Fruit fly (Drosophila melanogaster): ENCODE results near the gene CG42750.

Gene CG42750

DNA sequence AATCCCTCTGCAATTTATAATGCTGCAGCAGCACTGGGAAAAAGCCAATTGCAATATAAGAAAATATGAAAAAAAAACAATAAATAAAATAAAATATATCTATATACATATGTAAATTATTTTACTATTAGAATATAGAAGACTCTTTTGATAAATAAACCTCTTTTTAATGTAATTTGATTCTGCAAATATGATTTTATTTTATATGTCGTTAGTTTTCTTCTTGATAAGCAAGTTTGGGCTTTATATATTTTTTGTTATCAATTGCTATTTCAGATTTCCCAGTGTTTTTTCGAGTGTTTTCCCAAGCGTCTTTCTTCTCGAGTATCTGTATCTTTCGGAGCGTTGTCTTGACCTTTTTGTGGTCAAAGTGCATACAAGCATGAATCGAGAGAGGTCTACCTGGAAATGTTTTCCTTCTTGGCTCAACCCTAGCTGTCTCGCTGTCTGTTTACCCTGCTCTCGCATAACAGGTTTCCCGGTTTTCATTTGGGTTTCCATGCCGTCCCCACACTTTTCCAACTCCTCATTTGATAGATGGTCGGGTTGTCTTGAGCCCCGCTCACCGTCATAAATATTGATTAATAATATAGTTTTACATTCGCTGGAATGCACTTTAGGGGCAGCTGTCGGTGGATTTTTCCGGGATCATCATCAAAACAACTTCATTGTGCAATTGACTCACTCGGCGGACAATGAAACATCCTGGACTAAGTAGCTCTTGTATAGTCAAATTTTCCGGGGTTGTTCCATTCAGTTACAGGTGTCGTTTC lies 29.7 kb upstream of the CG42750 start (continued):
- TF ChIP-seq pfk (GFP tag; optimal IDR thresholded peaks at IDR 0.05), result no peak
- peak; percentile 79 for TF ChIP-seq CG6689 (GFP tag; IDR thresholded peaks at IDR 0.05)
- TF ChIP-seq sima (GFP tag; optimal IDR thresholded peaks at IDR 0.05), result no peak
- no peak for TF ChIP-seq Med (GFP tag)
- TF ChIP-seq CG15696 (tag; optimal IDR thresholded peaks at IDR 0.05), result peak; percentile 94
- TF ChIP-seq tin (GFP tag; optimal IDR thresholded peaks at IDR 0.05), result peak; percentile 26
- TF ChIP-seq bab2 (GFP tag; optimal IDR thresholded peaks at IDR 0.05), result no peak
- TF ChIP-seq inv (GFP tag; IDR thresholded peaks at IDR 0.05; ENCODE audit: partially characterized antibody), result no peak
- peak; percentile 27 for TF ChIP-seq salm (tag; optimal IDR thresholded peaks at IDR 0.05)
- TF ChIP-seq CG5180 (GFP tag; optimal IDR thresholded peaks at IDR 0.05), result peak; percentile 43
- no peak for TF ChIP-seq Dref (GFP tag; IDR thresholded peaks at IDR 0.05)
- no peak for TF ChIP-seq CG11696 (GFP tag; IDR thresholded peaks at IDR 0.05)
- TF ChIP-seq CG2120 (GFP tag; optimal IDR thresholded peaks at IDR 0.05), result no peak
- TF ChIP-seq CG3726 (GFP tag; IDR thresholded peaks at IDR 0.05), result no peak; the same call in 2 of the 3 replicates
- TF ChIP-seq GATAe (GFP tag; conservative IDR thresholded peaks at IDR 0.05), result no peak
- peak; percentile 31 for TF ChIP-seq CG8359 (GFP tag; optimal IDR thresholded peaks at IDR 0.05; ENCODE audit: borderline replicate concordance)
- peak; percentile 87 for TF ChIP-seq CG4404 (GFP tag; IDR thresholded peaks at IDR 0.05)
- no peak for TF ChIP-seq pb (GFP tag; optimal IDR thresholded peaks at IDR 0.05)
- TF ChIP-seq sr (GFP tag; IDR thresholded peaks at IDR 0.05), result no peak
- TF ChIP-seq Deaf1 (tag; optimal IDR thresholded peaks at IDR 0.05), result no peak
- no peak for TF ChIP-seq Mrtf (GFP tag; IDR thresholded peaks at IDR 0.05)
- peak; percentile 25 for TF ChIP-seq CG18599 (GFP tag; optimal IDR thresholded peaks at IDR 0.05)
- no peak for TF ChIP-seq cg (GFP tag; optimal IDR thresholded peaks at IDR 0.05)
- TF ChIP-seq bbx (GFP tag; IDR thresholded peaks at IDR 0.05; ENCODE audit: partially characterized antibody), result no peak
- no peak for TF ChIP-seq seq (GFP tag; IDR thresholded peaks at IDR 0.05)
- no peak for TF ChIP-seq CG14965 (GFP tag; optimal IDR thresholded peaks at IDR 0.05; ENCODE audit: borderline replicate concordance)
- TF ChIP-seq CG31388 (GFP tag; optimal IDR thresholded peaks at IDR 0.05), result no peak
- TF ChIP-seq CG15269 (tag; optimal IDR thresholded peaks at IDR 0.05), result no peak
- TF ChIP-seq CG9932 (GFP tag; IDR thresholded peaks at IDR 0.05), result no peak
- no peak for TF ChIP-seq disco-r (GFP tag; optimal IDR thresholded peaks at IDR 0.05)
- no peak for TF ChIP-seq zfh2 (GFP tag; optimal IDR thresholded peaks at IDR 0.05)
- TF ChIP-seq CG4424 (GFP tag; optimal IDR thresholded peaks at IDR 0.05), result peak; percentile 65
- peak; percentile 55 for TF ChIP-seq CG2202 (tag; optimal IDR thresholded peaks at IDR 0.05)
- TF ChIP-seq grau (tag; optimal IDR thresholded peaks at IDR 0.05), result peak; percentile 65
- no peak for TF ChIP-seq CG31224 (GFP tag; IDR thresholded peaks at IDR 0.05)
- no peak; the same call in 2 of the 3 replicates for TF ChIP-seq CG34422 (GFP tag; IDR thresholded peaks at IDR 0.05)
- no peak for TF ChIP-seq Hand (GFP tag; optimal IDR thresholded peaks at IDR 0.05)
- no peak for TF ChIP-seq H15 (GFP tag; IDR thresholded peaks at IDR 0.05)
- TF ChIP-seq sisA (GFP tag; IDR thresholded peaks at IDR 0.05), result no peak
- TF ChIP-seq CG13424 (tag; optimal IDR thresholded peaks at IDR 0.05), result peak; percentile 78
- no peak for TF ChIP-seq otp (GFP tag; IDR thresholded peaks at IDR 0.05)
- TF ChIP-seq Hr39 (optimal IDR thresholded peaks at IDR 0.05), result no peak
- TF ChIP-seq CG1024 (GFP tag; IDR thresholded peaks at IDR 0.05), result no peak
- TF ChIP-seq ash1 (GFP tag; optimal IDR thresholded peaks at IDR 0.05), result no peak
- no peak for TF ChIP-seq chinmo (GFP tag; IDR thresholded peaks at IDR 0.05; ENCODE audit: partially characterized antibody)
- TF ChIP-seq bowl (GFP tag; IDR thresholded peaks at IDR 0.05), result no peak
- TF ChIP-seq BEAF-32 (GFP tag; optimal IDR thresholded peaks at IDR 0.05), result no peak
- TF ChIP-seq CG14441 (GFP tag; IDR thresholded peaks at IDR 0.05), result no peak
- TF ChIP-seq CG4730 (GFP tag; IDR thresholded peaks at IDR 0.05), result no peak
- peak; percentile 90 for TF ChIP-seq CG31441 (GFP tag; IDR thresholded peaks at IDR 0.05)
- peak; percentile 40; the same call in 1 of the 2 replicates for TF ChIP-seq esg (GFP tag; conservative IDR thresholded peaks at IDR 0.05)

Measured in whole organism, embryonic.